Fruit fly (Drosophila melanogaster) whole organism, embryonic: ENCODE measurements around the gene IRSp53.
A peak's percentile ranks its signal among the peaks of the same experiment; 100 is the strongest.

Experiments used
- Atf6 ChIP-seq: fragments of 200-800 bp; sonication (Bioruptor generic); IDR thresholded peaks from 2 replicates; pipeline ENCODE4 v1.3.6; 2022; ENCODE audit warnings: missing biosample characterization, missing genetic modification characterization
- B-H1 ChIP-seq: fragments of 200-800 bp; sonication (Bioruptor generic); IDR thresholded peaks from 3 replicates; pipeline ENCODE4 v1.3.6; 2022; ENCODE audit warnings: missing biosample characterization, missing genetic modification characterization
- B-H2 ChIP-seq: fragments of 200-800 bp; sonication (Bioruptor generic); optimal IDR thresholded peaks from 2 replicates; lab custom pipeline; 2018; ENCODE audit warnings: missing biosample characterization, mild to moderate bottlenecking, missing genetic modification characterization
- CG10267 ChIP-seq: fragments of 200-800 bp; sonication (Bioruptor generic); optimal IDR thresholded peaks from 2 replicates; lab custom pipeline; 2018; ENCODE audit warnings: missing biosample characterization, mild to moderate bottlenecking, missing genetic modification characterization, moderate library complexity
- CG10274 ChIP-seq: fragments of 200-800 bp; sonication (Bioruptor generic); optimal IDR thresholded peaks from 3 replicates; lab custom pipeline; 2017; ENCODE audit warnings: missing biosample characterization, mild to moderate bottlenecking, missing genetic modification characterization
- CG10321 ChIP-seq: fragments of 200-800 bp; sonication (Bioruptor generic); IDR thresholded peaks from 2 replicates; pipeline ENCODE4 v1.3.6; 2022; ENCODE audit warnings: missing biosample characterization, missing genetic modification characterization
- CG11456 ChIP-seq: fragments of 200-800 bp; sonication (Bioruptor generic); IDR thresholded peaks from 3 replicates; pipeline ENCODE4 v1.3.6; 2022; ENCODE audit warnings: missing biosample characterization, missing genetic modification characterization
- CG12744 ChIP-seq: fragments of 200-800 bp; sonication (Bioruptor generic); optimal IDR thresholded peaks from 2 replicates; lab custom pipeline; 2016; ENCODE audit warnings: missing biosample characterization, missing genetic modification characterization
- CG14050 ChIP-seq: fragments of 200-800 bp; sonication (Bioruptor generic); IDR thresholded peaks from 3 replicates; pipeline ENCODE4 v1.3.6; 2022; ENCODE audit warnings: missing biosample characterization, missing genetic modification characterization
- CG15601 ChIP-seq: fragments of 200-800 bp; sonication (Bioruptor generic); optimal IDR thresholded peaks from 3 replicates; lab custom pipeline; 2019; ENCODE audit warnings: missing biosample characterization, mild to moderate bottlenecking, missing genetic modification characterization, moderate library complexity
- CG16815 ChIP-seq: fragments of 200-800 bp; sonication (Bioruptor generic); optimal IDR thresholded peaks from 3 replicates; lab custom pipeline; 2017; ENCODE audit warnings: missing biosample characterization, mild to moderate bottlenecking, missing genetic modification characterization
- CG17385 ChIP-seq: fragments of 200-800 bp; sonication (Bioruptor generic); optimal IDR thresholded peaks from 3 replicates; lab custom pipeline; 2018; ENCODE audit warnings: missing biosample characterization, mild to moderate bottlenecking, missing genetic modification characterization
- CG17568 ChIP-seq: fragments of 200-800 bp; sonication (Bioruptor generic); optimal IDR thresholded peaks from 2 replicates; lab custom pipeline; 2018; ENCODE audit warnings: missing biosample characterization, mild to moderate bottlenecking, missing genetic modification characterization, moderate library complexity
- CG1792 ChIP-seq: fragments of 200-800 bp; sonication (Bioruptor generic); optimal IDR thresholded peaks from 2 replicates; lab custom pipeline; 2016; ENCODE audit warnings: missing biosample characterization, missing genetic modification characterization
- CG18262 ChIP-seq: fragments of 200-800 bp; optimal IDR thresholded peaks from 3 replicates; lab custom pipeline; 2019; ENCODE audit warnings: missing biosample characterization, mild to moderate bottlenecking, missing genetic modification characterization, moderate library complexity
- CG31441 ChIP-seq: fragments of 200-800 bp; sonication (Bioruptor generic); IDR thresholded peaks from 2 replicates; pipeline ENCODE4 v1.3.6; 2022; ENCODE audit warnings: missing biosample characterization, missing genetic modification characterization
- CG3281 ChIP-seq: fragments of 200-800 bp; sonication (Bioruptor generic); optimal IDR thresholded peaks from 3 replicates; lab custom pipeline; 2017; ENCODE audit warnings: missing biosample characterization, mild to moderate bottlenecking, missing genetic modification characterization
- CG3847 ChIP-seq: fragments of 200-800 bp; sonication (Bioruptor generic); IDR thresholded peaks from 2 replicates; pipeline ENCODE4 v1.3.6; 2022; ENCODE audit warnings: missing biosample characterization, missing genetic modification characterization
- CHES-1-like ChIP-seq: fragments of 200-800 bp; sonication (Bioruptor generic); optimal IDR thresholded peaks from 2 replicates; lab custom pipeline; 2016; ENCODE audit warnings: missing biosample characterization, missing genetic modification characterization
- D19B ChIP-seq: fragments of 200-800 bp; sonication (Bioruptor generic); optimal IDR thresholded peaks from 2 replicates; lab custom pipeline; 2017; ENCODE audit warnings: missing biosample characterization, mild to moderate bottlenecking, missing genetic modification characterization
- Dfd ChIP-seq, 2 experiments: fragments of >200 bp; optimal IDR thresholded peaks; 2 replicates each; lab custom pipeline; 2017; ENCODE audit warnings: missing biosample characterization in 2 of 2, missing genetic modification characterization in 2 of 2
- Doc3 ChIP-seq: fragments of 200-800 bp; sonication (Bioruptor generic); IDR thresholded peaks from 3 replicates; pipeline ENCODE4 v1.3.6; 2022; ENCODE audit warnings: missing biosample characterization, missing genetic modification characterization; ENCODE audit not compliant: partially characterized antibody
- Ets65A ChIP-seq: fragments of 200-800 bp; sonication (Bioruptor generic); peaks from one replicate; lab custom pipeline; 2016; ENCODE audit warnings: missing biosample characterization, missing genetic modification characterization
- HLH3B ChIP-seq: fragments of 200-800 bp; sonication (Bioruptor generic); IDR thresholded peaks from 2 replicates; pipeline ENCODE4 v1.3.6; 2022; ENCODE audit warnings: missing biosample characterization, missing genetic modification characterization
- Meics ChIP-seq: fragments of 200-800 bp; sonication (Bioruptor generic); optimal IDR thresholded peaks from 2 replicates; lab custom pipeline; 2017; ENCODE audit warnings: missing biosample characterization, mild to moderate bottlenecking, missing genetic modification characterization
- Myb ChIP-seq: fragments of 200-800 bp; sonication (Bioruptor generic); optimal IDR thresholded peaks from 2 replicates; lab custom pipeline; 2016; ENCODE audit warnings: missing biosample characterization, missing genetic modification characterization
- Neu2 ChIP-seq: fragments of 200-800 bp; sonication (Bioruptor generic); optimal IDR thresholded peaks from 3 replicates; lab custom pipeline; 2016; ENCODE audit warnings: missing biosample characterization, missing genetic modification characterization, borderline replicate concordance
- Six4 ChIP-seq: fragments of 200-800 bp; sonication (Bioruptor generic); optimal IDR thresholded peaks from 2 replicates; lab custom pipeline; 2016; ENCODE audit warnings: missing biosample characterization, missing genetic modification characterization
- Trl ChIP-seq, 3 experiments: fragments of >200 bp in 2 of 3; fragments of 200-800 bp in 1 of 3; sonication (Bioruptor generic) in 1 of 3; optimal IDR thresholded peaks; 2 replicates in 1 of 3; 3 replicates in 2 of 3; lab custom pipeline; 2016 to 2017; ENCODE audit warnings: missing biosample characterization in 1 of 3, missing genetic modification characterization in 1 of 3
- YL-1 ChIP-seq: fragments of 200-800 bp; sonication (Bioruptor generic); optimal IDR thresholded peaks from 3 replicates; lab custom pipeline; 2017; ENCODE audit warnings: missing biosample characterization, mild to moderate bottlenecking, missing genetic modification characterization
- cas ChIP-seq: fragments of 200-800 bp; sonication (Bioruptor generic); IDR thresholded peaks from 2 replicates; pipeline ENCODE4 v1.3.6; 2022; ENCODE audit warnings: missing biosample characterization, missing genetic modification characterization
- cato ChIP-seq: fragments of 200-800 bp; sonication (Bioruptor generic); optimal IDR thresholded peaks from 2 replicates; lab custom pipeline; 2016; ENCODE audit warnings: missing biosample characterization, missing genetic modification characterization, borderline replicate concordance
- chinmo ChIP-seq: fragments of 200-800 bp; sonication (Bioruptor generic); IDR thresholded peaks from 4 replicates; pipeline ENCODE4 v1.3.6; 2022; ENCODE audit warnings: missing biosample characterization, missing genetic modification characterization; ENCODE audit not compliant: partially characterized antibody
- chm ChIP-seq: fragments of 200-800 bp; sonication (Bioruptor generic); IDR thresholded peaks from 2 replicates; pipeline ENCODE4 v1.3.6; 2022; ENCODE audit warnings: missing biosample characterization, missing genetic modification characterization
- ci ChIP-seq: fragments of 200-800 bp; sonication (Bioruptor generic); IDR thresholded peaks from 3 replicates; pipeline ENCODE4 v1.3.6; 2022; ENCODE audit warnings: missing biosample characterization, missing genetic modification characterization
- corto ChIP-seq: fragments of 200-800 bp; sonication (Bioruptor generic); optimal IDR thresholded peaks from 2 replicates; lab custom pipeline; 2016; ENCODE audit warnings: missing biosample characterization, mild to moderate bottlenecking, missing genetic modification characterization, moderate library complexity
- dmrt99B ChIP-seq: fragments of 200-800 bp; sonication (Bioruptor generic); optimal IDR thresholded peaks from 2 replicates; lab custom pipeline; 2018; ENCODE audit warnings: missing biosample characterization, mild to moderate bottlenecking, missing genetic modification characterization, moderate library complexity
- gcm2 ChIP-seq: fragments of 200-800 bp; sonication (Bioruptor generic); optimal IDR thresholded peaks from 2 replicates; lab custom pipeline; 2016; ENCODE audit warnings: missing biosample characterization, missing genetic modification characterization
- gfzf ChIP-seq: fragments of 200-800 bp; sonication (Bioruptor generic); optimal IDR thresholded peaks from 2 replicates; lab custom pipeline; 2016; ENCODE audit warnings: missing biosample characterization, mild to moderate bottlenecking, missing genetic modification characterization, moderate library complexity
- hb ChIP-seq: fragments of 200-800 bp; sonication (Bioruptor generic); IDR thresholded peaks from 3 replicates; pipeline ENCODE4 v1.3.6; 2022; ENCODE audit warnings: missing biosample characterization, missing genetic modification characterization; ENCODE audit not compliant: partially characterized antibody
- hkb ChIP-seq, 2 experiments: fragments of 200-800 bp in 1 of 2; fragments of >200 bp in 1 of 2; sonication (Bioruptor generic) in 1 of 2; IDR thresholded peaks in 1 of 2; optimal IDR thresholded peaks in 1 of 2; 2 replicates each; pipeline versions ENCODE4 v1.3.6 to Lab custom; 2017 to 2022; ENCODE audit warnings: missing biosample characterization in 1 of 2, missing genetic modification characterization in 1 of 2
- mirr ChIP-seq: fragments of 200-800 bp; sonication (Bioruptor generic); optimal IDR thresholded peaks from 3 replicates; lab custom pipeline; 2018; ENCODE audit warnings: missing biosample characterization, mild to moderate bottlenecking, missing genetic modification characterization
- slou ChIP-seq: fragments of 200-800 bp; sonication (Bioruptor generic); optimal IDR thresholded peaks from 3 replicates; lab custom pipeline; 2016; ENCODE audit warnings: missing biosample characterization, missing genetic modification characterization
- ssp ChIP-seq: fragments of 200-800 bp; sonication (Bioruptor generic); IDR thresholded peaks from 2 replicates; pipeline ENCODE4 v1.3.6; 2022; ENCODE audit warnings: missing biosample characterization, missing genetic modification characterization
- stc ChIP-seq: fragments of 200-800 bp; sonication (Bioruptor generic); IDR thresholded peaks from 2 replicates; pipeline ENCODE4 v1.3.6; 2022; ENCODE audit warnings: missing biosample characterization, missing genetic modification characterization
- stwl ChIP-seq: fragments of 200-800 bp; sonication (Bioruptor generic); optimal IDR thresholded peaks from 3 replicates; lab custom pipeline; 2018; ENCODE audit warnings: missing biosample characterization, mild to moderate bottlenecking, missing genetic modification characterization, moderate library complexity
- trh ChIP-seq: fragments of 200-800 bp; sonication (Bioruptor generic); optimal IDR thresholded peaks from 2 replicates; lab custom pipeline; 2016; ENCODE audit warnings: missing biosample characterization, missing genetic modification characterization
- tx ChIP-seq: fragments of 200-800 bp; sonication (Bioruptor generic); optimal IDR thresholded peaks from 2 replicates; lab custom pipeline; 2016; ENCODE audit warnings: missing biosample characterization, missing genetic modification characterization

IRSp53 gene

dm6 chr3L:11205608-11206336 lies 69.9 kb downstream of the IRSp53 start, which contains the start of gene Plod (continued):
- no peak for TF ChIP-seq CG10321 (GFP tag; lab: Robert Waterston, UW)
- peak in 1 of 2 experiments; percentile 27 for TF ChIP-seq Dfd (GFP tag; optimal IDR thresholded peaks at IDR 0.05; lab: Kevin White, UChicago)
- TF ChIP-seq corto (GFP tag; lab: Kevin White, UChicago), result no peak
- TF ChIP-seq Meics (GFP tag; lab: Kevin White, UChicago), result peak; percentile 56
- peak; percentile 51 for TF ChIP-seq CG15601 (tag; lab: Kevin White, UChicago)
- TF ChIP-seq B-H1, result peak; percentile 50; the same call in 1 of the 3 replicates
- TF ChIP-seq CG16815, result no peak
- TF ChIP-seq ci (GFP tag; lab: Robert Waterston, UW), result peak; percentile 76; the same call in 2 of the 3 replicates
- peak; percentile 63 for TF ChIP-seq YL-1 (GFP tag; lab: Kevin White, UChicago)
- peak; percentile 19 for TF ChIP-seq Six4 (GFP tag; lab: Kevin White, UChicago)
- peak; percentile 44 for TF ChIP-seq Ets65A
- TF ChIP-seq trh (GFP tag; lab: Kevin White, UChicago), result no peak
- TF ChIP-seq stc (GFP tag; lab: Robert Waterston, UW), result 0 out of 2 replicates have a peak, but pooled peaks have one; percentile 11
- no peak for TF ChIP-seq gcm2
- TF ChIP-seq chm (GFP tag; lab: Robert Waterston, UW), result peak; percentile 75
- peak; percentile 97 for TF ChIP-seq ssp (GFP tag; lab: Robert Waterston, UW)
- TF ChIP-seq stwl, result peak; percentile 73
- peak; percentile 27 for TF ChIP-seq dmrt99B (tag; lab: Kevin White, UChicago)
- peak; percentile 66 for TF ChIP-seq CG31441 (GFP tag; lab: Robert Waterston, UW)
- TF ChIP-seq CG11456 (GFP tag; lab: Robert Waterston, UW), result peak; percentile 38; the same call in 1 of the 3 replicates
- TF ChIP-seq slou (GFP tag; lab: Kevin White, UChicago), result no peak
- peak; percentile 58 for TF ChIP-seq Atf6 (GFP tag; lab: Robert Waterston, UW)
- TF ChIP-seq cato, result no peak
- TF ChIP-seq Neu2 (GFP tag; lab: Kevin White, UChicago), result no peak
- TF ChIP-seq CHES-1-like (GFP tag; lab: Kevin White, UChicago), result peak; percentile 69
- TF ChIP-seq CG3847 (GFP tag; lab: Robert Waterston, UW), result peak; percentile 28; the same call in 1 of the 2 replicates
- 0 out of 2 replicates have a peak, but pooled peaks have one; percentile 28 for TF ChIP-seq HLH3B (GFP tag; lab: Robert Waterston, UW)
- TF ChIP-seq Trl (optimal IDR thresholded peaks at IDR 0.05; lab: Kevin White, UChicago), result peak in 1 of 2 experiments; percentile 16
- no peak for TF ChIP-seq Trl (GFP tag; optimal IDR thresholded peaks at IDR 0.05; lab: Kevin White, UChicago)
- no peak for TF ChIP-seq cas (GFP tag; lab: Robert Waterston, UW)
- TF ChIP-seq chinmo, result peak; percentile 73; the same call in 2 of the 4 replicates
- TF ChIP-seq CG10274 (GFP tag; lab: Kevin White, UChicago), result no peak
- TF ChIP-seq CG10267 (tag; lab: Kevin White, UChicago), result peak; percentile 71
- TF ChIP-seq CG17385 (GFP tag; lab: Kevin White, UChicago), result peak; percentile 19
- TF ChIP-seq tx (GFP tag; lab: Kevin White, UChicago), result no peak
- TF ChIP-seq CG18262 (tag; lab: Kevin White, UChicago), result peak; percentile 48
- TF ChIP-seq CG12744, result no peak
- TF ChIP-seq hkb (optimal IDR thresholded peaks at IDR 0.05; lab: Kevin White, UChicago), result no peak
- TF ChIP-seq hkb (GFP tag; IDR thresholded peaks at IDR 0.05; lab: Robert Waterston, UW), result peak; percentile 55; the same call in 1 of the 2 replicates
- TF ChIP-seq B-H2 (GFP tag; lab: Kevin White, UChicago), result peak; percentile 38
- TF ChIP-seq D19B (GFP tag; lab: Kevin White, UChicago), result no peak
- no peak; the same call in 2 of the 3 replicates for TF ChIP-seq hb
- TF ChIP-seq mirr (GFP tag; lab: Kevin White, UChicago), result peak; percentile 32
- TF ChIP-seq CG3281, result peak; percentile 46
- TF ChIP-seq Doc3, result no peak
- no peak for TF ChIP-seq CG1792 (GFP tag; lab: Kevin White, UChicago)
- TF ChIP-seq gfzf (GFP tag; lab: Kevin White, UChicago), result peak; percentile 93
- peak; percentile 52 for TF ChIP-seq Myb (GFP tag; lab: Kevin White, UChicago)
- TF ChIP-seq CG17568 (GFP tag; lab: Kevin White, UChicago), result no peak
- TF ChIP-seq CG14050 (GFP tag; lab: Robert Waterston, UW), result peak; percentile 36; the same call in 2 of the 3 replicates
